Worm (Caenorhabditis elegans) whole organism, midembryonic: Measurements from ENCODE around the gene flp-34.
A peak's percentile ranks its signal among the peaks of the same experiment; 100 is the strongest.

ENCODE experiments used
- T22C8.4 ChIP-seq: fragments of 200-800 bp; sonication (Bioruptor generic); IDR thresholded peaks from 2 replicates; pipeline ENCODE4 v1.3.6; 2022; ENCODE audit warnings: missing genetic modification characterization, missing compliant biosample characterization
- cog-1 ChIP-seq: sonication (generic microtip); optimal IDR thresholded peaks from 2 replicates; lab custom pipeline; 2016; ENCODE audit warnings: missing genetic modification characterization, missing compliant biosample characterization
- flt-1 ChIP-seq: fragments of 200-800 bp; sonication (Bioruptor generic); IDR thresholded peaks from 2 replicates; pipeline ENCODE4 v1.3.6; 2022; ENCODE audit warnings: missing genetic modification characterization, missing compliant biosample characterization
- klf-2 ChIP-seq: fragments of 200-800 bp; sonication (Bioruptor generic); conservative IDR thresholded peaks from 2 replicates; pipeline ENCODE4 v1.3.6; 2022; ENCODE audit warnings: missing genetic modification reagents, missing genetic modification characterization, missing compliant biosample characterization
- med-1 ChIP-seq: sonication (generic microtip); optimal IDR thresholded peaks from 2 replicates; lab custom pipeline; 2017; ENCODE audit warnings: missing genetic modification characterization, mild to moderate bottlenecking, missing compliant biosample characterization, antibody characterized with exemption, missing genetic modification reagents; ENCODE audit not compliant: insufficient read depth
- ref-1 ChIP-seq: fragments of 200-800 bp; sonication (Bioruptor generic); conservative IDR thresholded peaks from 2 replicates; pipeline ENCODE4 v1.3.6; 2022; ENCODE audit warnings: missing genetic modification reagents, missing genetic modification characterization, missing compliant biosample characterization
- tab-1 ChIP-seq: fragments of 200-800 bp; sonication (Bioruptor generic); IDR thresholded peaks from 2 replicates; pipeline ENCODE4 v1.3.6; 2022; ENCODE audit warnings: missing genetic modification characterization, missing compliant biosample characterization
- ztf-23 ChIP-seq: fragments of 200-800 bp; sonication (Bioruptor generic); IDR thresholded peaks from 2 replicates; pipeline ENCODE4 v1.3.6; 2022; ENCODE audit warnings: missing genetic modification reagents, missing genetic modification characterization, missing compliant biosample characterization
- ztf-29 ChIP-seq: fragments of 200-800 bp; sonication (Bioruptor generic); IDR thresholded peaks from 2 replicates; pipeline ENCODE4 v1.3.6; 2022; ENCODE audit warnings: missing genetic modification reagents, missing genetic modification characterization, missing compliant biosample characterization

flp-34 gene

ce11 chrV:1033304-1033703 is at the start of gene flp-34:
Gene flp-34 (minus strand): TSS chrV:1033404.
- TF ChIP-seq tab-1, result no peak
- no peak for TF ChIP-seq T22C8.4 (GFP tag; lab: Robert Waterston, UW)
- TF ChIP-seq ztf-23 (GFP tag; lab: Robert Waterston, UW), result no peak
- TF ChIP-seq ztf-29 (GFP tag; lab: Robert Waterston, UW), result no peak
- no peak for TF ChIP-seq cog-1
- TF ChIP-seq klf-2 (GFP tag; lab: Robert Waterston, UW), result no peak
- TF ChIP-seq ref-1, result no peak
- no peak for TF ChIP-seq flt-1
- TF ChIP-seq med-1 (GFP tag; lab: Kevin White, UChicago), result no peak

DNA sequence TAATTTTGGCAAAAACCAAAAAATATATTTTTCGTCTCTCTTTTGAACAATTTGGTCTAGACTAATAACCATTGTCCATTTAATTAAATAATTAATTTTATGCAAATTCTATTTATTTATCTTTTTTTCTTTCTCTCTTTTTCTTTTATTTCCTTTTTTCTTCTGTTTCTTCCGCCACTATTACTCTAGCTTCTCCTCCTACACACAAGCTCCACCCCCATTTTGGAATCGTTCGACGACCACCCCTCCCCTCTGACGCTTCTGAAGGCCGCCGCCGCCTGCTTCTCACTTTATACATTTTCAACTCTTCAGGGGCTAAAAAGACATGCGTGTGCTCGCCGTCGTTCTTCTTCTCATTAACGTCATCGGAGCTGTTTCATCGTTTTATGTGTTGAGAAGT is 41.7 kb upstream of the flp-34 start, which contains the start of gene K10C9.1:
Gene K10C9.1, plus strand, starts transcription at position 301 of the 400 bp plus-strand sequence.
- TF ChIP-seq ref-1 (no peak), tab-1 (no peak), ztf-23 (GFP tag; lab: Robert Waterston, UW) (no peak), cog-1 (no peak), ztf-29 (GFP tag; lab: Robert Waterston, UW) (no peak), flt-1 (no peak), T22C8.4 (GFP tag; lab: Robert Waterston, UW) (no peak), klf-2 (GFP tag; lab: Robert Waterston, UW) (no peak), med-1 (GFP tag; lab: Kevin White, UChicago) (no peak)

ce11 chrV:1067468-1067867 is 34.3 kb upstream of the flp-34 start, which contains the start of gene K10C9.7:
Gene K10C9.7 (minus strand): TSS chrV:1067568.
- TF ChIP-seq ztf-29 (GFP tag; lab: Robert Waterston, UW) (no peak), ref-1 (no peak), tab-1 (no peak), flt-1 (no peak), klf-2 (GFP tag; lab: Robert Waterston, UW) (no peak), cog-1 (no peak), med-1 (GFP tag; lab: Kevin White, UChicago) (no peak), T22C8.4 (GFP tag; lab: Robert Waterston, UW) (no peak), ztf-23 (GFP tag; lab: Robert Waterston, UW) (no peak)

ce11 chrV:1064491-1064890 is 31.3 kb upstream of the flp-34 start, which contains the start of gene str-67:
Gene str-67 (minus strand): TSS chrV:1064591.
- TF ChIP-seq ztf-29 (GFP tag; lab: Robert Waterston, UW), result no peak
- TF ChIP-seq T22C8.4 (GFP tag; lab: Robert Waterston, UW), result no peak
- no peak for TF ChIP-seq med-1 (GFP tag; lab: Kevin White, UChicago)
- no peak for TF ChIP-seq ref-1
- no peak for TF ChIP-seq klf-2 (GFP tag; lab: Robert Waterston, UW)
- no peak for TF ChIP-seq tab-1
- TF ChIP-seq ztf-23 (GFP tag; lab: Robert Waterston, UW), result no peak
- TF ChIP-seq cog-1, result no peak
- TF ChIP-seq flt-1, result no peak

- no peak for TF ChIP-seq ztf-23 (GFP tag; lab: Robert Waterston, UW)
- no peak for TF ChIP-seq cog-1
- TF ChIP-seq klf-2 (GFP tag; lab: Robert Waterston, UW), result no peak
- TF ChIP-seq tab-1, result no peak
- TF ChIP-seq med-1 (GFP tag; lab: Kevin White, UChicago), result no peak
- no peak for TF ChIP-seq flt-1
- no peak for TF ChIP-seq T22C8.4 (GFP tag; lab: Robert Waterston, UW)
- TF ChIP-seq ztf-29 (GFP tag; lab: Robert Waterston, UW), result no peak
- no peak for TF ChIP-seq ref-1
Observed at ce11 chrV:1061295-1061694, 28.1 kb upstream of the flp-34 start, which contains the start of gene rnst-2. Gene rnst-2 (plus strand): TSS chrV:1061595.

- no peak for TF ChIP-seq flt-1
- TF ChIP-seq klf-2 (GFP tag; lab: Robert Waterston, UW), result no peak
- no peak for TF ChIP-seq med-1 (GFP tag; lab: Kevin White, UChicago)
- no peak for TF ChIP-seq T22C8.4 (GFP tag; lab: Robert Waterston, UW)
- no peak for TF ChIP-seq ztf-23 (GFP tag; lab: Robert Waterston, UW)
- no peak for TF ChIP-seq cog-1
- no peak for TF ChIP-seq ztf-29 (GFP tag; lab: Robert Waterston, UW)
- TF ChIP-seq tab-1, result no peak
- TF ChIP-seq ref-1, result no peak
Observed at ce11 chrV:1060219-1060863, 27.1 kb upstream of the flp-34 start.

DNA sequence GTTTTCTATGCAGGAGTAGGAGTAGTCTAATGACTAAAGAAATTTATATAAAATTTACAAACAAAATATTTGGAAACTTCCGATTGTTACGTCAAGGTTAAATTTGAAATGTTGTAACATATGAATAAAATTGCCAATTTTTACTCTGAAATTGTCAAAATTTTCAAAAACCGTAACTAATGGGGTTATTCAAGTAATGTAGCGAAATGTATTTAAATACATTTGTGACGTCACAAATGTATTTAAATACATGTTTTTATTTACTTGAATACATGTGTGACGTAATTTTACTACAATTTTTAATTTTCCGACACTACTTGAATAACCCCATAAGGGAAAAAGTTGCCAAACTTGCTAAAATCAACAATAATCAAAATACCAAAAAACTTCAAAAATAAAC is 20.2 kb upstream of the flp-34 start:
- no peak for TF ChIP-seq cog-1
- no peak for TF ChIP-seq flt-1
- no peak for TF ChIP-seq ztf-23 (GFP tag; lab: Robert Waterston, UW)
- TF ChIP-seq med-1 (GFP tag; lab: Kevin White, UChicago), result no peak
- TF ChIP-seq ztf-29 (GFP tag; lab: Robert Waterston, UW), result no peak
- TF ChIP-seq T22C8.4 (GFP tag; lab: Robert Waterston, UW), result no peak
- no peak for TF ChIP-seq tab-1
- TF ChIP-seq ref-1, result no peak
- no peak for TF ChIP-seq klf-2 (GFP tag; lab: Robert Waterston, UW)

- no peak for TF ChIP-seq cog-1
- TF ChIP-seq flt-1, result no peak
- TF ChIP-seq ztf-29 (GFP tag; lab: Robert Waterston, UW), result peak; percentile 23; the same call in 1 of the 2 replicates
- TF ChIP-seq med-1 (GFP tag; lab: Kevin White, UChicago), result no peak
- no peak for TF ChIP-seq klf-2 (GFP tag; lab: Robert Waterston, UW)
- TF ChIP-seq ztf-23 (GFP tag; lab: Robert Waterston, UW), result no peak
Observed at ce11 chrV:1052559-1053064, 19.4 kb upstream of the flp-34 start, which contains the start of gene K10C9.4. Gene K10C9.4 (minus strand): TSS chrV:1053014.

DNA sequence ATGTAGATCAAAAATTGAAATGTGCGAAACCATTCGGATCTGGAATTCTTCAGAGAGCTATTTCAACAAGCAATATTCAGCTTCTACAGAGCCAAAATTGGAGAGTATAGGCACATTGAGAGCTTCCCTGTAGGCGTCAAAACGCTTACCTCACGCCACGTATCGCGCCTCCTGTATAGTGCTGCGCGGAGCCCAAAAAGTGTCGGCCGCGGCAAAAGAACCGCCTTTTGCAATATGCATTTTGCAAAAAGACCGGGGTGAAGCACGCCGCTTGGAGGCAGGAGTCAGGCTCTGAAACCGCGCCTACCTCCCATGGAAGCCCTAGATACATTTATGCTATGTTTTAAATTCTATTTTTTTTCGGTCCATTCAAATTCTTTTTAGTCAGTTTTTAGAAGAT is 18.4 kb upstream of the flp-34 start:
- no peak for TF ChIP-seq ztf-23 (GFP tag; lab: Robert Waterston, UW)
- TF ChIP-seq cog-1, result no peak
- no peak for TF ChIP-seq ztf-29 (GFP tag; lab: Robert Waterston, UW)
- TF ChIP-seq ref-1, result no peak
- no peak for TF ChIP-seq T22C8.4 (GFP tag; lab: Robert Waterston, UW)
- TF ChIP-seq med-1 (GFP tag; lab: Kevin White, UChicago), result no peak
- TF ChIP-seq flt-1, result no peak
- TF ChIP-seq klf-2 (GFP tag; lab: Robert Waterston, UW), result no peak
- no peak for TF ChIP-seq tab-1
